Fruit fly (Drosophila melanogaster): Measurements from ENCODE around the gene fd96Cb.
"Not testable (repeated sequence)": the region's sequence is repeated elsewhere in the genome, so short reads cannot be mapped to it uniquely, and the experiment has no call there.

Gene fd96Cb

dm6 chr3R:25122736-25123211 lies 28.0 kb downstream of the fd96Cb start, which contains the start of the genes CG31510 and TTLL5:
Gene CG31510, minus strand, starts transcription at chr3R:25122920.
Gene TTLL5, minus strand, starts transcription at chr3R:25122920.
- TF ChIP-seq woc (GFP tag; optimal IDR thresholded peaks at IDR 0.05) (peak; percentile 42), dl (GFP tag; optimal IDR thresholded peaks at IDR 0.05; ENCODE audit: insufficient read depth in 1 of 2, partially characterized antibody in 2 of 2) (no peak), tai (GFP tag; optimal IDR thresholded peaks at IDR 0.05) (peak; percentile 5), Myc (optimal IDR thresholded peaks at IDR 0.05) (peak; percentile 25), lola (GFP tag; optimal IDR thresholded peaks at IDR 0.05) (peak; percentile 30), CrebA (GFP tag; optimal IDR thresholded peaks at IDR 0.05; ENCODE audit: borderline replicate concordance) (no peak), Hnf4 (GFP tag; optimal IDR thresholded peaks at IDR 0.05) (peak; percentile 31)

- peak; percentile 26 for TF ChIP-seq Sp1 (GFP tag; optimal IDR thresholded peaks at IDR 0.05)
- peak; percentile 61 for TF ChIP-seq rgr (GFP tag; optimal IDR thresholded peaks at IDR 0.05)
- TF ChIP-seq CG9705 (GFP tag; optimal IDR thresholded peaks at IDR 0.05): peak; percentile 43
- peak; percentile 33 for TF ChIP-seq HLH106 (tag; optimal IDR thresholded peaks at IDR 0.05)
- peak; percentile 68 for TF ChIP-seq Hr83 (GFP tag; optimal IDR thresholded peaks at IDR 0.05; ENCODE audit: poor library complexity, severe bottlenecking)
- peak; percentile 60 for TF ChIP-seq dmrt93B (GFP tag; optimal IDR thresholded peaks at IDR 0.05)
Measured at dm6 chr3R:25123262-25123661, 28.4 kb downstream of the fd96Cb start, which contains the start of gene vig2. Gene vig2, plus strand, starts transcription at chr3R:25123373.

- TF ChIP-seq CrebA (GFP tag; optimal IDR thresholded peaks at IDR 0.05; ENCODE audit: borderline replicate concordance): no peak
- no peak for TF ChIP-seq sage (GFP tag; optimal IDR thresholded peaks at IDR 0.05)
- no peak for TF ChIP-seq sv (GFP tag; optimal IDR thresholded peaks at IDR 0.05)
- no peak for TF ChIP-seq woc (GFP tag; optimal IDR thresholded peaks at IDR 0.05)
- no peak for TF ChIP-seq jim (GFP tag; optimal IDR thresholded peaks at IDR 0.05)
- no peak for TF ChIP-seq dsf (GFP tag; optimal IDR thresholded peaks at IDR 0.05; ENCODE audit: borderline replicate concordance)
- no peak for TF ChIP-seq pan (optimal IDR thresholded peaks at IDR 0.05)
- TF ChIP-seq Hr83 (GFP tag; optimal IDR thresholded peaks at IDR 0.05; ENCODE audit: poor library complexity, severe bottlenecking): no peak
- no peak for TF ChIP-seq foxo (GFP tag; optimal IDR thresholded peaks at IDR 0.05)
- no peak for TF ChIP-seq GATAd (GFP tag; optimal IDR thresholded peaks at IDR 0.05)
- no peak for TF ChIP-seq Vsx2 (GFP tag; optimal IDR thresholded peaks at IDR 0.05; ENCODE audit: partially characterized antibody)
- TF ChIP-seq Hr78 (GFP tag; optimal IDR thresholded peaks at IDR 0.05): no peak
- no peak for TF ChIP-seq rgr (GFP tag; optimal IDR thresholded peaks at IDR 0.05)
- TF ChIP-seq Dif (GFP tag; optimal IDR thresholded peaks at IDR 0.05; ENCODE audit: partially characterized antibody): no peak
- no peak for TF ChIP-seq Abd-B (GFP tag; optimal IDR thresholded peaks at IDR 0.05)
- no peak for TF ChIP-seq CG32264 (GFP tag; optimal IDR thresholded peaks at IDR 0.05)
- no peak for TF ChIP-seq br (GFP tag; optimal IDR thresholded peaks at IDR 0.05)
- TF ChIP-seq dl (GFP tag; optimal IDR thresholded peaks at IDR 0.05; ENCODE audit: insufficient read depth in 1 of 2, partially characterized antibody in 2 of 2): no peak
Measured at dm6 chr3R:25126823-25127222, 32.0 kb downstream of the fd96Cb start.

- peak; percentile 12 for TF ChIP-seq h (GFP tag; optimal IDR thresholded peaks at IDR 0.05)
- no peak for TF ChIP-seq Rel (GFP tag; optimal IDR thresholded peaks at IDR 0.05)
- TF ChIP-seq Rel (tag; optimal IDR thresholded peaks at IDR 0.05): no peak
- TF ChIP-seq Jra (GFP tag; optimal IDR thresholded peaks at IDR 0.05): peak; percentile 14
- TF ChIP-seq Hr83 (GFP tag; optimal IDR thresholded peaks at IDR 0.05; ENCODE audit: poor library complexity, severe bottlenecking): no peak
Measured at dm6 chr3R:25127231-25127689, 32.4 kb downstream of the fd96Cb start, which contains the start of the genes Mocs2A, Mocs2B and Clbn. Gene Mocs2A, minus strand, starts transcription at chr3R:25127359. Gene Mocs2B, minus strand, starts transcription at chr3R:25127359. Gene Clbn, plus strand, starts transcription at chr3R:25127502.

dm6 chr3R:25131042-25131441 lies 36.2 kb downstream of the fd96Cb start, which contains the start of gene Bili:
Gene Bili, plus strand, starts transcription at chr3R:25131306.
- not testable (repeated sequence) for TF ChIP-seq Hr83 (GFP tag; optimal IDR thresholded peaks at IDR 0.05; ENCODE audit: poor library complexity, severe bottlenecking); lola (GFP tag; optimal IDR thresholded peaks at IDR 0.05); dsf (GFP tag; optimal IDR thresholded peaks at IDR 0.05; ENCODE audit: borderline replicate concordance)
